Fruit fly (Drosophila melanogaster): ENCODE data around the gene CG44044.

DNA sequence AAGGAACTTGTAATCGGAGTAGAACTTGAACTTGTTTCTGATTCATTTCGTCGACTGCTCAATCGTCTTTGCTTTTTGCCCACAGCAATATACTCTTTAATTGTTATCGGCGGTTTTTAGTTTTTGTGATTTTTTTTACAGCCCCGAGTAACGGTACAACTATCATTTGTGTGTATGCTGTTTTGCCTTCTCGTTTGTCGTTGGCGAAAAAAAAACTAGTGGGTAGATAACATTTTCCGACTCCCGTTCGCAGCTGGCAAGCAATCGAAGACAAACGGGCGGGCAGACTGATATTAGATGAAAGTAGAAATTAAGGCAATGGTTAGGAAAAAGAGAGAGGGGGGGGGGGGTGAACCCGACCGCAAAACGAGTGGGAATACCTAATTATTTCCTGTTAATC, 33.8 kb upstream of the CG44044 start:
- TF ChIP-seq ttk (optimal IDR thresholded peaks at IDR 0.05) (no peak), h (optimal IDR thresholded peaks at IDR 0.05) (no peak), Sin3A (optimal IDR thresholded peaks at IDR 0.05) (no peak)
